Worm (Caenorhabditis elegans) whole organism, late embryonic: ENCODE results near the gene Y79H2A.2.

Source experiments
- C38D4.7 ChIP-seq: fragments of 200-800 bp; sonication (Bioruptor generic); optimal IDR thresholded peaks from 2 replicates; lab custom pipeline; 2018; ENCODE audit warnings: mild to moderate bottlenecking, missing genetic modification characterization, moderate library complexity, missing compliant biosample characterization
- T23F11.4 ChIP-seq: fragments of 200-800 bp; sonication (Bioruptor generic); optimal IDR thresholded peaks from 2 replicates; lab custom pipeline; 2018; ENCODE audit warnings: mild to moderate bottlenecking, missing genetic modification characterization, missing compliant biosample characterization
- mec-3 ChIP-seq: sonication (generic microtip); optimal IDR thresholded peaks from 2 replicates; lab custom pipeline; 2016; ENCODE audit warnings: borderline replicate concordance, missing genetic modification characterization, missing compliant biosample characterization
- nfya-1 ChIP-seq: sonication (generic microtip); optimal IDR thresholded peaks from 2 replicates; lab custom pipeline; 2017; ENCODE audit warnings: missing genetic modification characterization, mild to moderate bottlenecking, missing compliant biosample characterization, antibody characterized with exemption, moderate library complexity

The Y79H2A.2 gene

DNA sequence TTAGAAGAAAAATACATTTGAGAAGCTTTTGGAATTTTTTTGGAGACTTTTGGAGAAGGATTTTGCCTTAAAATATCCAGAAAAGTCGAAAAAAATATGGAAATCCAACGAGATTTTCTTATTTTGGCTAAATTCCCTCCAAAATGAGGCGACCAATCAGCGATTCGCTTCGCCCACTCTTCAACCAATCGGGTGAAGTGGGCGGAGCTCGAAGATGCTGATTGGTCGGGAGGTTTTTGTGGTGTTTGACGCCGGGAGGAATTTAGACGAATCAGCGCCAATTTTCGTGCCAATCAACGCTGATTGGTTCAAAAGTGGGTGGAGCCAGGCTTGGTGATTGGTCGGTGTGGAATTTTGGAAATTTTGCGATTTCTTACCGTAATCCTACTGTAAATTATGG lies 49.8 kb downstream of the Y79H2A.2 start:
- peak; percentile 95 for TF ChIP-seq nfya-1 (tag; lab: Kevin White, UChicago)
- no peak for TF ChIP-seq C38D4.7 (GFP tag; lab: Kevin White, UChicago)
- TF ChIP-seq mec-3 (tag; lab: Kevin White, UChicago) = no peak
- TF ChIP-seq T23F11.4 = no peak
- TF ChIP-seq, all 69 proteins: peak for 1
